Fruit fly (Drosophila melanogaster) whole organism, prepupa: Measurements from ENCODE around the gene CG17111.
A peak's percentile ranks its signal among the peaks of the same experiment; 100 is the strongest.

Experiments used
- Blimp-1 ChIP-seq: fragments of 200-800 bp; sonication (Bioruptor generic); optimal IDR thresholded peaks from 3 replicates; lab custom pipeline; 2017; ENCODE audit warnings: missing biosample characterization, missing genetic modification characterization, mild to moderate bottlenecking, moderate library complexity, missing genetic modification reagents
- CG10631 ChIP-seq: fragments of 200-800 bp; sonication (Bioruptor generic); optimal IDR thresholded peaks from 2 replicates; lab custom pipeline; 2016; ENCODE audit warnings: missing biosample characterization, missing genetic modification characterization
- CG10669 ChIP-seq: fragments of 200-800 bp; sonication (Bioruptor generic); optimal IDR thresholded peaks from 3 replicates; lab custom pipeline; 2018; ENCODE audit warnings: missing biosample characterization, mild to moderate bottlenecking, missing genetic modification characterization, moderate library complexity
- CG11294 ChIP-seq: fragments of 200-800 bp; sonication (Bioruptor generic); IDR thresholded peaks from 2 replicates; pipeline ENCODE4 v1.3.6; 2022; ENCODE audit warnings: missing biosample characterization, missing genetic modification characterization
- CG11762 ChIP-seq: fragments of 200-800 bp; sonication (Bioruptor generic); optimal IDR thresholded peaks from 3 replicates; lab custom pipeline; 2016; ENCODE audit warnings: missing biosample characterization, missing genetic modification characterization; ENCODE audit not compliant: insufficient read depth
- CG11902 ChIP-seq: fragments of 200-800 bp; sonication (Bioruptor generic); optimal IDR thresholded peaks from 3 replicates; lab custom pipeline; 2016; ENCODE audit warnings: missing biosample characterization, missing genetic modification characterization
- CG1621 ChIP-seq: fragments of 200-800 bp; sonication (Bioruptor generic); optimal IDR thresholded peaks from 3 replicates; lab custom pipeline; 2018; ENCODE audit warnings: missing biosample characterization, mild to moderate bottlenecking, missing genetic modification characterization
- CG16779 ChIP-seq: fragments of 200-800 bp; sonication (Bioruptor generic); optimal IDR thresholded peaks from 3 replicates; lab custom pipeline; 2017; ENCODE audit warnings: missing biosample characterization, mild to moderate bottlenecking, missing genetic modification characterization
- CG3032 ChIP-seq: fragments of 200-800 bp; optimal IDR thresholded peaks from 2 replicates; lab custom pipeline; 2019; ENCODE audit warnings: missing biosample characterization, mild to moderate bottlenecking, missing genetic modification characterization, moderate library complexity
- CG31627 ChIP-seq: fragments of 200-800 bp; sonication (Bioruptor generic); optimal IDR thresholded peaks from 3 replicates; lab custom pipeline; 2016; ENCODE audit warnings: missing biosample characterization, missing genetic modification characterization
- CG32006 ChIP-seq: fragments of 200-800 bp; sonication (Bioruptor generic); optimal IDR thresholded peaks from 3 replicates; lab custom pipeline; 2017; ENCODE audit warnings: missing biosample characterization, mild to moderate bottlenecking, missing genetic modification characterization
- CG34406 ChIP-seq: fragments of 200-800 bp; sonication (Bioruptor generic); optimal IDR thresholded peaks from 3 replicates; lab custom pipeline; 2016; ENCODE audit warnings: missing biosample characterization, missing genetic modification characterization
- CG3919 ChIP-seq: fragments of 200-800 bp; sonication (Bioruptor generic); optimal IDR thresholded peaks from 3 replicates; lab custom pipeline; 2016; ENCODE audit warnings: missing biosample characterization, missing genetic modification characterization
- CG6163 ChIP-seq: fragments of 200-800 bp; sonication (Bioruptor generic); IDR thresholded peaks from 3 replicates; pipeline ENCODE4 v1.3.6; 2022; ENCODE audit warnings: missing biosample characterization, missing genetic modification characterization
- CG6276 ChIP-seq: fragments of 200-800 bp; sonication (Bioruptor generic); optimal IDR thresholded peaks from 2 replicates; lab custom pipeline; 2017; ENCODE audit warnings: missing biosample characterization, mild to moderate bottlenecking, missing genetic modification characterization
- CG6808 ChIP-seq: fragments of 200-800 bp; sonication (Bioruptor generic); optimal IDR thresholded peaks from 3 replicates; lab custom pipeline; 2017; ENCODE audit warnings: missing biosample characterization, missing genetic modification characterization, mild to moderate bottlenecking, moderate library complexity, missing genetic modification reagents
- CG6854 ChIP-seq: fragments of 200-800 bp; sonication (Bioruptor generic); optimal IDR thresholded peaks from 2 replicates; lab custom pipeline; 2017; ENCODE audit warnings: missing biosample characterization, mild to moderate bottlenecking, missing genetic modification characterization
- CG7368 ChIP-seq: fragments of 200-800 bp; sonication (Bioruptor generic); optimal IDR thresholded peaks from 3 replicates; lab custom pipeline; 2016; ENCODE audit warnings: missing biosample characterization, missing genetic modification characterization
- CG8119 ChIP-seq: fragments of 200-800 bp; sonication (Bioruptor generic); IDR thresholded peaks from 3 replicates; pipeline ENCODE4 v1.3.6; 2022; ENCODE audit warnings: missing biosample characterization, missing genetic modification characterization
- CG8319 ChIP-seq: fragments of 200-800 bp; sonication (Bioruptor generic); optimal IDR thresholded peaks from 3 replicates; lab custom pipeline; 2016; ENCODE audit warnings: missing biosample characterization, missing genetic modification characterization
- Ets21C ChIP-seq: fragments of 200-800 bp; sonication (Bioruptor generic); optimal IDR thresholded peaks from 3 replicates; lab custom pipeline; 2016; ENCODE audit warnings: missing biosample characterization, missing genetic modification characterization
- Ets96B ChIP-seq: fragments of 200-800 bp; optimal IDR thresholded peaks from 2 replicates; lab custom pipeline; 2019; ENCODE audit warnings: missing biosample characterization, mild to moderate bottlenecking, missing genetic modification characterization, moderate library complexity
- Hr38 ChIP-seq: sonication (Bioruptor generic); optimal IDR thresholded peaks from 2 replicates; lab custom pipeline; 2016; ENCODE audit warnings: missing biosample characterization, missing genetic modification characterization
- Hr4 ChIP-seq: fragments of 200-800 bp; sonication (Bioruptor generic); optimal IDR thresholded peaks from 3 replicates; lab custom pipeline; 2016; ENCODE audit warnings: missing biosample characterization, missing genetic modification characterization
- Lpt ChIP-seq: fragments of 200-800 bp; sonication (Bioruptor generic); optimal IDR thresholded peaks from 3 replicates; lab custom pipeline; 2016; ENCODE audit warnings: missing biosample characterization, missing genetic modification characterization
- Smox ChIP-seq: fragments of 200-800 bp; sonication (Bioruptor generic); optimal IDR thresholded peaks from 3 replicates; lab custom pipeline; 2016; ENCODE audit warnings: missing biosample characterization, missing genetic modification characterization
- Sox14 ChIP-seq: fragments of 200-800 bp; sonication (Bioruptor generic); optimal IDR thresholded peaks from 3 replicates; lab custom pipeline; 2016; ENCODE audit warnings: missing biosample characterization, missing genetic modification characterization
- achi ChIP-seq: fragments of 200-800 bp; sonication (Bioruptor generic); optimal IDR thresholded peaks from 3 replicates; lab custom pipeline; 2016; ENCODE audit warnings: missing biosample characterization, missing genetic modification characterization
- acj6 ChIP-seq: fragments of 200-800 bp; sonication (Bioruptor generic); optimal IDR thresholded peaks from 3 replicates; lab custom pipeline; 2016; ENCODE audit warnings: missing biosample characterization, missing genetic modification characterization
- dsx ChIP-seq: fragments of 200-800 bp; optimal IDR thresholded peaks from 3 replicates; lab custom pipeline; 2019; ENCODE audit warnings: missing biosample characterization, mild to moderate bottlenecking, missing genetic modification characterization, moderate library complexity; ENCODE audit not compliant: poor library complexity, severe bottlenecking
- eg ChIP-seq: fragments of 200-800 bp; sonication (Bioruptor generic); IDR thresholded peaks from 3 replicates; pipeline ENCODE4 v1.3.6; 2022; ENCODE audit warnings: missing biosample characterization, missing genetic modification characterization
- esn ChIP-seq: fragments of 200-800 bp; sonication (Bioruptor generic); optimal IDR thresholded peaks from 2 replicates; lab custom pipeline; 2016; ENCODE audit warnings: missing biosample characterization, mild to moderate bottlenecking, missing genetic modification characterization, moderate library complexity
- fd85E ChIP-seq: fragments of 200-800 bp; sonication (Bioruptor generic); optimal IDR thresholded peaks from 3 replicates; lab custom pipeline; 2016; ENCODE audit warnings: missing biosample characterization, missing genetic modification characterization
- lz ChIP-seq: fragments of 200-800 bp; sonication (Bioruptor generic); optimal IDR thresholded peaks from 3 replicates; lab custom pipeline; 2016; ENCODE audit warnings: missing biosample characterization, missing genetic modification characterization
- net ChIP-seq: fragments of 200-800 bp; sonication (Bioruptor generic); optimal IDR thresholded peaks from 3 replicates; lab custom pipeline; 2016; ENCODE audit warnings: missing biosample characterization, missing genetic modification characterization
- pdm3 ChIP-seq: fragments of 200-800 bp; sonication (Bioruptor generic); optimal IDR thresholded peaks from 3 replicates; lab custom pipeline; 2016; ENCODE audit warnings: missing biosample characterization, missing genetic modification characterization
- salr ChIP-seq, 2 experiments: fragments of 200-800 bp; sonication (Bioruptor generic); optimal IDR thresholded peaks; 3 replicates each; lab custom pipeline; 2016 to 2018; ENCODE audit warnings: missing biosample characterization in 2 of 2, missing genetic modification characterization in 2 of 2, mild to moderate bottlenecking in 1 of 2
- spab ChIP-seq: fragments of 200-800 bp; sonication (Bioruptor generic); optimal IDR thresholded peaks from 2 replicates; lab custom pipeline; 2017; ENCODE audit warnings: missing biosample characterization, mild to moderate bottlenecking, missing genetic modification characterization, missing genetic modification reagents
- ss ChIP-seq, 2 experiments: fragments of 200-800 bp; sonication (Bioruptor generic); optimal IDR thresholded peaks; 2 replicates in 1 of 2; 3 replicates in 1 of 2; lab custom pipeline; 2017 to 2018; ENCODE audit warnings: mild to moderate bottlenecking in 2 of 2, missing biosample characterization in 2 of 2, missing genetic modification characterization in 2 of 2, moderate library complexity in 1 of 2
- svp ChIP-seq: fragments of 200-800 bp; sonication (Bioruptor generic); peaks from one replicate; lab custom pipeline; 2016; ENCODE audit warnings: missing biosample characterization, missing genetic modification characterization
- topi ChIP-seq: fragments of 200-800 bp; sonication (Bioruptor generic); optimal IDR thresholded peaks from 3 replicates; lab custom pipeline; 2016; ENCODE audit warnings: missing biosample characterization, missing genetic modification characterization
- vri ChIP-seq: fragments of 200-800 bp; sonication (Bioruptor generic); optimal IDR thresholded peaks from 3 replicates; lab custom pipeline; 2016; ENCODE audit warnings: missing biosample characterization, mild to moderate bottlenecking, missing genetic modification characterization

The CG17111 gene

DNA sequence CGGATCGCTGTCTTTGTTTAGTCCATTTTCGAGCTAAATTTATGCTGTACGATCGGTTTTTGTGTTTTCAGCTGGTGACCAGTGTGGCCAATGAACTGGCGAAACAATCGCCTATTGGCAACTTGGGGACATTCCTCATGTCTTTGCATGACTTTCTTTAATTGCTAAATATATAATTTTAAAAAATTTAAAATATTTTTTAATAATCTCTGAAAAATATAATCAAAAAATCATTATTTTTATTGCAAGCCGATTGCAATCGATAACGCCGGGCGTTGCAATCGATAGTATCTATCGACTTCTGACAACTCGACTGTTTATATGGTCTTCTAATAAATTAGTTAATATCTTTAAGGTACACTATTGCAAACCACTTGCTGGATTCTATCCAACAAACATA lies 5.8 kb downstream of the CG17111 start, which contains the start of the genes sav and Ublcp1:
sav (minus strand) TSS at position 96 of the 400 bp plus-strand sequence.
Ublcp1 (plus strand) TSS at position 285 of the 400 bp plus-strand sequence.
- TF ChIP-seq CG1621 (tag; lab: Kevin White, UChicago) (no peak), lz (GFP tag; lab: Kevin White, UChicago) (no peak), Blimp-1 (GFP tag; lab: Kevin White, UChicago) (no peak), esn (GFP tag; lab: Kevin White, UChicago) (peak; percentile 47), CG3919 (GFP tag; lab: Kevin White, UChicago) (peak; percentile 17), CG34406 (no peak), dsx (GFP tag; lab: Kevin White, UChicago) (no peak), Ets96B (tag; lab: Kevin White, UChicago) (peak; percentile 29), CG6808 (peak; percentile 83), salr (GFP tag; optimal IDR thresholded peaks at IDR 0.05; lab: Kevin White, UChicago) (no peak), CG10631 (GFP tag; lab: Kevin White, UChicago) (no peak), spab (GFP tag; lab: Kevin White, UChicago) (no peak), CG11294 (no peak), CG32006 (GFP tag; lab: Kevin White, UChicago) (no peak), CG8319 (GFP tag; lab: Kevin White, UChicago) (no peak), net (GFP tag; lab: Kevin White, UChicago) (no peak), topi (GFP tag; lab: Kevin White, UChicago) (peak; percentile 15), eg (no peak), Lpt (GFP tag; lab: Kevin White, UChicago) (no peak), Hr4 (GFP tag; lab: Kevin White, UChicago) (no peak), pdm3 (GFP tag; lab: Kevin White, UChicago) (no peak), CG7368 (GFP tag; lab: Kevin White, UChicago) (no peak), CG10669 (GFP tag; lab: Kevin White, UChicago) (no peak), Sox14 (GFP tag; lab: Kevin White, UChicago) (peak; percentile 35), CG11902 (GFP tag; lab: Kevin White, UChicago) (no peak), Ets21C (GFP tag; lab: Kevin White, UChicago) (no peak), acj6 (GFP tag; lab: Kevin White, UChicago) (peak; percentile 17), vri (GFP tag; lab: Kevin White, UChicago) (peak; percentile 11), CG6854 (GFP tag; lab: Kevin White, UChicago) (no peak), CG6163 (GFP tag; lab: Robert Waterston, UW) (no peak), achi (peak; percentile 91), CG6276 (GFP tag; lab: Kevin White, UChicago) (no peak), CG11762 (no peak), Hr38 (GFP tag; lab: Kevin White, UChicago) (no peak), CG16779 (no peak), svp (peak; percentile 50), CG31627 (GFP tag; lab: Kevin White, UChicago) (peak; percentile 16), CG8119 (GFP tag; lab: Robert Waterston, UW) (no peak), CG3032 (no peak), ss (GFP tag; optimal IDR thresholded peaks at IDR 0.05; lab: Kevin White, UChicago) (no peak), Smox (GFP tag; lab: Kevin White, UChicago) (no peak)

- no peak for TF ChIP-seq CG8119 (GFP tag; lab: Robert Waterston, UW)
- no peak for TF ChIP-seq spab (GFP tag; lab: Kevin White, UChicago)
- no peak for TF ChIP-seq fd85E
- TF ChIP-seq Hr4 (GFP tag; lab: Kevin White, UChicago), result no peak
- no peak for TF ChIP-seq CG34406
Observed at dm6 chr3R:23060166-23060565, 6.9 kb downstream of the CG17111 start.
